Worm (Caenorhabditis elegans): ENCODE results near the gene istr-1.

istr-1 gene

DNA sequence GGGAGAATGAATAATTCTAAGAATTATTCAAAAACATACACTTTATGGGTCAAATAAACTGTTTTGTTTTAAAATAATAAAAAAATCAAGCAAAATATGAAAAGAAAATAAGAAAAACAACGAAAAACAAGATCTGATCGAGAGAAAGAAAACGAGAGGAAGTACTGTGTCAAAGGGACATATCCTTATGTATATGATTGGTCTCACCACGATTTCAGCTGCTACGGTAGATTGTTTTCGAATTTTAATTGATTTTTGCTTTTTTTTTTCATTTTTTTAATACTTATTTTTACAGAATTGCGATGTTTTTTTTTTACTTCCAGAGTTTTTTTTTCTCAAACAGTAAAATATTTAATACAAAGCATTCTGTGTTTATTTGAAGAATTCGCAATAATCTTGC, 868 bp upstream of the istr-1 start:
- no peak for TF ChIP-seq ztf-4 (tag; optimal IDR thresholded peaks at IDR 0.05)
- no peak for TF ChIP-seq nhr-12 (tag; optimal IDR thresholded peaks at IDR 0.05)
- TF ChIP-seq C16A3.4 (tag; optimal IDR thresholded peaks at IDR 0.05) = no peak
- no peak for TF ChIP-seq nhr-19 (GFP tag; conservative IDR thresholded peaks at IDR 0.05)
- no peak for TF ChIP-seq nhr-71 (tag; optimal IDR thresholded peaks at IDR 0.05)
- no peak for TF ChIP-seq unc-98 (GFP tag; IDR thresholded peaks at IDR 0.05)
- no peak for TF ChIP-seq mef-2 (tag; optimal IDR thresholded peaks at IDR 0.05)
- no peak for TF ChIP-seq lin-35 (GFP tag; optimal IDR thresholded peaks at IDR 0.05)
- no peak for TF ChIP-seq ceh-63 (GFP tag; optimal IDR thresholded peaks at IDR 0.05)
- no peak for TF ChIP-seq hlh-4 (tag; optimal IDR thresholded peaks at IDR 0.05)
- TF ChIP-seq ceh-88 (GFP tag; IDR thresholded peaks at IDR 0.05) = no peak
- TF ChIP-seq nhr-84 (tag; optimal IDR thresholded peaks at IDR 0.05) = no peak
- no peak for TF ChIP-seq lir-3 (tag; optimal IDR thresholded peaks at IDR 0.05; ENCODE audit: poor library complexity)
- no peak for TF ChIP-seq mab-9 (GFP tag; IDR thresholded peaks at IDR 0.05)
- no peak for TF ChIP-seq swsn-7 (tag; optimal IDR thresholded peaks at IDR 0.05)
- TF ChIP-seq aha-1 (tag; optimal IDR thresholded peaks at IDR 0.05) = no peak
- TF ChIP-seq grh-1 (GFP tag; IDR thresholded peaks at IDR 0.05) = no peak
- TF ChIP-seq lin-13 (GFP tag; optimal IDR thresholded peaks at IDR 0.05) = no peak

ce11 chrV:12701613-12702012, 4.0 kb downstream of the istr-1 start:
- TF ChIP-seq lin-39 (tag; optimal IDR thresholded peaks at IDR 0.05) (no peak), alr-1 (tag; optimal IDR thresholded peaks at IDR 0.05; ENCODE audit: borderline replicate concordance) (no peak), lin-14 (GFP tag; optimal IDR thresholded peaks at IDR 0.05) (peak; percentile 73), nhr-90 (tag; optimal IDR thresholded peaks at IDR 0.05; ENCODE audit: poor library complexity) (no peak), ces-1 (GFP tag; optimal IDR thresholded peaks at IDR 0.05) (peak; percentile 42), nhr-237 (tag; optimal IDR thresholded peaks at IDR 0.05) (no peak), mdl-1 (tag; optimal IDR thresholded peaks at IDR 0.05) (no peak)

- TF ChIP-seq sox-4 (tag; optimal IDR thresholded peaks at IDR 0.05) = no peak
- TF ChIP-seq pax-3 (tag; optimal IDR thresholded peaks at IDR 0.05) = no peak
- TF ChIP-seq nhr-237 (tag; optimal IDR thresholded peaks at IDR 0.05) = no peak
- no peak for TF ChIP-seq zip-4 (GFP tag; optimal IDR thresholded peaks at IDR 0.05)
Measured at ce11 chrV:12704077-12704476, 6.4 kb downstream of the istr-1 start, which contains the start of gene R11D1.1. TSS of gene R11D1.1 (plus strand) at chrV:12704377.

DNA sequence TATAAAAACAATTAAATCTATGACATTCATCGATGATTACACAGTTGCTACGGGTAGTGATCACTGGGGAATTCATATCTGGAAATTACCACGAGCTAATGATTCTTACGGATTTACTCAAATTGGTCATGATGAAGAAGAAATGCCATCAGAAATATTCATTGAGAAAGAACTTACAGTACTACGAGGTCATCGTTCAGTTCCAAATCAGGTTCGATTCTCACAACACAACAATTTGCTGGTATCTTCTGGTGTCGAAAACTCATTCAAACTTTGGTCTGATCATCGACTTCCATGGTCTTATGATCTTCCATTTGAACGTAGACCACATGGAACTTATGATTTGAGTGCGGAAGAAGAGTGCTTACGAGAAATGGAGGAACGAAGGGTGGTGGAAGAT, 8.9 kb downstream of the istr-1 start:
- no peak for TF ChIP-seq aly-2 (tag; optimal IDR thresholded peaks at IDR 0.05)
- TF ChIP-seq efl-1 (optimal IDR thresholded peaks at IDR 0.05) = no peak
- TF ChIP-seq efl-1 (GFP tag; optimal IDR thresholded peaks at IDR 0.05 in 1 of 2) = peak in 1 of 2 experiments; percentile 65

ce11 chrV:12708305-12708704, 10.6 kb downstream of the istr-1 start, which contains the start of gene R11D1.2:
TSS of gene R11D1.2 (plus strand) at chrV:12708605.
- peak; percentile 1 for TF ChIP-seq ceh-8 (GFP tag; optimal IDR thresholded peaks at IDR 0.05)
- no peak for TF ChIP-seq lin-39 (tag; optimal IDR thresholded peaks at IDR 0.05)
- TF ChIP-seq efl-1 (optimal IDR thresholded peaks at IDR 0.05) = no peak
- peak in 1 of 2 experiments; percentile 77 for TF ChIP-seq efl-1 (GFP tag; optimal IDR thresholded peaks at IDR 0.05 in 1 of 2)

- TF ChIP-seq skn-1 (tag; optimal IDR thresholded peaks at IDR 0.05) = no peak
- TF ChIP-seq egl-27 (tag; optimal IDR thresholded peaks at IDR 0.05) = no peak
- TF ChIP-seq dsc-1 (tag; optimal IDR thresholded peaks at IDR 0.05) = no peak
- no peak for TF ChIP-seq snpc-4 (tag; optimal IDR thresholded peaks at IDR 0.05)
- TF ChIP-seq rnt-1 (tag; optimal IDR thresholded peaks at IDR 0.05) = no peak
- TF ChIP-seq sptf-1 (tag; optimal IDR thresholded peaks at IDR 0.05) = no peak
- no peak for TF ChIP-seq unc-30 (tag; optimal IDR thresholded peaks at IDR 0.05)
- no peak for TF ChIP-seq elt-2 (tag; optimal IDR thresholded peaks at IDR 0.05)
- TF ChIP-seq mab-9 (GFP tag; IDR thresholded peaks at IDR 0.05) = no peak
- no peak for TF ChIP-seq ets-5 (GFP tag; IDR thresholded peaks at IDR 0.05)
- no peak for TF ChIP-seq ces-1 (GFP tag; optimal IDR thresholded peaks at IDR 0.05)
- no peak for TF ChIP-seq lin-13 (GFP tag; optimal IDR thresholded peaks at IDR 0.05)
- TF ChIP-seq mdl-1 (tag; optimal IDR thresholded peaks at IDR 0.05) = no peak
- TF ChIP-seq pqm-1 (tag; optimal IDR thresholded peaks at IDR 0.05) = no peak
- TF ChIP-seq xbp-1 (tag; optimal IDR thresholded peaks at IDR 0.05) = no peak
- no peak for TF ChIP-seq nhr-20 (tag; optimal IDR thresholded peaks at IDR 0.05)
- no peak for TF ChIP-seq nhr-85 (tag)
- no peak for TF ChIP-seq lin-14 (GFP tag; optimal IDR thresholded peaks at IDR 0.05)
- TF ChIP-seq C16A3.4 (tag; optimal IDR thresholded peaks at IDR 0.05) = no peak
Measured at ce11 chrV:12711999-12712398, 14.3 kb downstream of the istr-1 start, which contains the start of gene R11D1.3. TSS of gene R11D1.3 (minus strand) at chrV:12712099.
